Worm (Caenorhabditis elegans) whole organism, young adult: Measurements from ENCODE around the gene aars-1.

ENCODE experiments used
- B0261.1 ChIP-seq: sonication (generic microtip); optimal IDR thresholded peaks from 2 replicates; lab custom pipeline; 2016; ENCODE audit warnings: mild to moderate bottlenecking, missing genetic modification characterization, moderate library complexity, missing compliant biosample characterization
- F49E8.2 ChIP-seq: sonication (generic microtip); optimal IDR thresholded peaks from 3 replicates; lab custom pipeline; 2017; ENCODE audit warnings: missing genetic modification characterization, mild to moderate bottlenecking, missing compliant biosample characterization, antibody characterized with exemption, moderate library complexity; ENCODE audit not compliant: insufficient read depth
- F55B11.4 ChIP-seq: sonication (generic microtip); optimal IDR thresholded peaks from 2 replicates; lab custom pipeline; 2016; ENCODE audit warnings: missing compliant biosample characterization, missing genetic modification characterization, borderline replicate concordance; ENCODE audit not compliant: insufficient read depth
- T07F8.4 ChIP-seq: sonication (generic microtip); optimal IDR thresholded peaks from 2 replicates; lab custom pipeline; 2016; ENCODE audit warnings: mild to moderate bottlenecking, missing genetic modification characterization, moderate library complexity, missing compliant biosample characterization
- Y53G8AR.9 ChIP-seq: fragments of 200-800 bp; sonication (Bioruptor generic); conservative IDR thresholded peaks from 2 replicates; pipeline ENCODE4 v1.3.6; 2022; ENCODE audit warnings: missing genetic modification reagents, missing genetic modification characterization, missing compliant biosample characterization
- Y79H2A.3 ChIP-seq: fragments of 200-800 bp; sonication (Bioruptor generic); conservative IDR thresholded peaks from 2 replicates; pipeline ENCODE4 v1.3.6; 2022; ENCODE audit warnings: missing genetic modification reagents, missing genetic modification characterization, missing compliant biosample characterization
- akir-1 ChIP-seq: fragments of 200-800 bp; sonication (Bioruptor generic); optimal IDR thresholded peaks from 2 replicates; lab custom pipeline; 2018; ENCODE audit warnings: mild to moderate bottlenecking, missing genetic modification characterization, moderate library complexity, missing compliant biosample characterization
- ama-1 ChIP-seq, 3 experiments: fragments of 150-350 bp in 1 of 3; sonication (generic microtip) in 2 of 3; optimal IDR thresholded peaks; 2 replicates each; lab custom pipeline; 2014 to 2018; ENCODE audit warnings: missing biosample characterization in 2 of 3, missing genetic modification characterization in 2 of 3, missing genetic modification reagents in 2 of 3
- athp-1 ChIP-seq: sonication (generic microtip); optimal IDR thresholded peaks from 2 replicates; lab custom pipeline; 2017; ENCODE audit warnings: mild to moderate bottlenecking, missing genetic modification characterization, missing compliant biosample characterization
- ccch-3 ChIP-seq: fragments of 200-800 bp; sonication (Bioruptor generic); optimal IDR thresholded peaks from 2 replicates; lab custom pipeline; 2018; ENCODE audit warnings: mild to moderate bottlenecking, missing genetic modification characterization, missing compliant biosample characterization
- cebp-1 ChIP-seq, 2 experiments: fragments of 200-800 bp in 1 of 2; sonication (Bioruptor generic) in 1 of 2; sonication (generic microtip) in 1 of 2; IDR thresholded peaks in 1 of 2; optimal IDR thresholded peaks in 1 of 2; 2 replicates each; pipeline versions ENCODE4 v1.3.6 to Lab custom; 2017 to 2022; ENCODE audit warnings: missing compliant biosample characterization in 2 of 2, missing genetic modification characterization in 2 of 2, mild to moderate bottlenecking in 1 of 2, missing genetic modification reagents in 1 of 2, moderate library complexity in 1 of 2
- ceh-27 ChIP-seq: fragments of 200-800 bp; sonication (Bioruptor generic); optimal IDR thresholded peaks from 2 replicates; lab custom pipeline; 2018; ENCODE audit warnings: mild to moderate bottlenecking, missing genetic modification characterization, moderate library complexity, missing compliant biosample characterization
- ceh-40 ChIP-seq: fragments of 200-800 bp; sonication (Bioruptor generic); IDR thresholded peaks from 2 replicates; pipeline ENCODE4 v1.3.6; 2022; ENCODE audit warnings: missing genetic modification characterization, missing compliant biosample characterization
- ceh-79 ChIP-seq: sonication (generic microtip); optimal IDR thresholded peaks from 2 replicates; lab custom pipeline; 2017; ENCODE audit warnings: mild to moderate bottlenecking, missing genetic modification characterization, missing compliant biosample characterization
- die-1 ChIP-seq: sonication (generic microtip); optimal IDR thresholded peaks from 2 replicates; lab custom pipeline; 2016; ENCODE audit warnings: missing genotype, mild to moderate bottlenecking, missing genetic modification characterization, missing compliant biosample characterization
- dox-1 ChIP-seq: fragments of 200-800 bp; sonication (Bioruptor generic); IDR thresholded peaks from 2 replicates; pipeline ENCODE4 v1.3.6; 2022; ENCODE audit warnings: missing genetic modification reagents, missing genetic modification characterization, missing compliant biosample characterization
- dpl-1 ChIP-seq: fragments of 150-350 bp; optimal IDR thresholded peaks from 2 replicates; lab custom pipeline; 2014; ENCODE audit warnings: missing biosample characterization, missing genetic modification reagents, missing genetic modification characterization
- efl-1 ChIP-seq: fragments of 150-350 bp; optimal IDR thresholded peaks from 2 replicates; lab custom pipeline; 2014; ENCODE audit warnings: missing biosample characterization, missing genetic modification reagents, missing genetic modification characterization
- egl-18 ChIP-seq: fragments of 200-800 bp; sonication (Bioruptor generic); IDR thresholded peaks from 2 replicates; pipeline ENCODE4 v1.3.6; 2022; ENCODE audit warnings: missing genetic modification reagents, missing genetic modification characterization, missing compliant biosample characterization
- hlh-12 ChIP-seq: sonication (generic microtip); optimal IDR thresholded peaks from 2 replicates; lab custom pipeline; 2016; ENCODE audit warnings: missing genetic modification characterization, missing compliant biosample characterization
- hlh-26 ChIP-seq: fragments of 200-800 bp; sonication (Bioruptor generic); conservative IDR thresholded peaks from 2 replicates; pipeline ENCODE4 v1.3.6; 2022; ENCODE audit warnings: missing genetic modification reagents, missing genetic modification characterization, missing compliant biosample characterization
- hmg-1.2 ChIP-seq: fragments of 200-800 bp; sonication (Bioruptor generic); IDR thresholded peaks from 2 replicates; pipeline ENCODE4 v1.3.6; 2022; ENCODE audit warnings: missing genetic modification reagents, missing genetic modification characterization, missing compliant biosample characterization
- let-526 ChIP-seq: fragments of 200-800 bp; sonication (Bioruptor generic); IDR thresholded peaks from 2 replicates; pipeline ENCODE4 v1.3.6; 2022; ENCODE audit warnings: missing genetic modification reagents, missing genetic modification characterization, missing compliant biosample characterization
- lin-26 ChIP-seq: fragments of 200-800 bp; sonication (Bioruptor generic); IDR thresholded peaks from 2 replicates; pipeline ENCODE4 v1.3.6; 2022; ENCODE audit warnings: missing genetic modification reagents, missing genetic modification characterization, missing compliant biosample characterization
- lin-35 ChIP-seq, 3 experiments: fragments of 150-350 bp in 2 of 3; sonication (generic microtip) in 1 of 3; optimal IDR thresholded peaks; 2 replicates each; lab custom pipeline; 2014 to 2018; ENCODE audit warnings: missing biosample characterization in 3 of 3, missing genetic modification characterization in 3 of 3, missing genetic modification reagents in 3 of 3
- lin-54 ChIP-seq: fragments of 200-800 bp; sonication (Bioruptor generic); optimal IDR thresholded peaks from 2 replicates; lab custom pipeline; 2018; ENCODE audit warnings: mild to moderate bottlenecking, missing genetic modification characterization, missing compliant biosample characterization
- lsl-1 ChIP-seq: fragments of 200-800 bp; sonication (Bioruptor generic); optimal IDR thresholded peaks from 2 replicates; lab custom pipeline; 2018; ENCODE audit warnings: mild to moderate bottlenecking, missing genetic modification characterization, moderate library complexity, missing compliant biosample characterization
- madf-3 ChIP-seq: fragments of 200-800 bp; sonication (Bioruptor generic); IDR thresholded peaks from 2 replicates; pipeline ENCODE4 v1.3.6; 2022; ENCODE audit warnings: missing genetic modification reagents, missing genetic modification characterization, missing compliant biosample characterization
- madf-6 ChIP-seq: fragments of 200-800 bp; sonication (Bioruptor generic); IDR thresholded peaks from 2 replicates; pipeline ENCODE4 v1.3.6; 2022; ENCODE audit warnings: missing genetic modification reagents, missing genetic modification characterization, missing compliant biosample characterization
- nfya-1 ChIP-seq: sonication (generic microtip); optimal IDR thresholded peaks from 2 replicates; lab custom pipeline; 2017; ENCODE audit warnings: antibody characterized with exemption, missing compliant biosample characterization, missing genetic modification characterization, borderline replicate concordance; ENCODE audit not compliant: insufficient read depth
- nhr-80 ChIP-seq: sonication (generic microtip); optimal IDR thresholded peaks from 2 replicates; lab custom pipeline; 2016; ENCODE audit warnings: missing genetic modification characterization, missing compliant biosample characterization
- rec-8 ChIP-seq, 2 experiments: sonication (generic microtip); optimal IDR thresholded peaks; 2 replicates each; lab custom pipeline; 2016; ENCODE audit warnings: mild to moderate bottlenecking in 2 of 2, missing genetic modification characterization in 2 of 2, missing genetic modification reagents in 2 of 2, missing genotype in 2 of 2, missing biosample characterization in 1 of 2, missing compliant biosample characterization in 1 of 2, moderate library complexity in 1 of 2
- snpc-1.3 ChIP-seq: sonication (generic microtip); optimal IDR thresholded peaks from 2 replicates; lab custom pipeline; 2017; ENCODE audit warnings: missing genetic modification characterization, mild to moderate bottlenecking, missing compliant biosample characterization, antibody characterized with exemption, moderate library complexity, missing genotype, missing genetic modification reagents; ENCODE audit not compliant: insufficient read depth
- snpc-3.4 ChIP-seq: sonication (generic microtip); optimal IDR thresholded peaks from 2 replicates; lab custom pipeline; 2017; ENCODE audit warnings: missing genetic modification characterization, mild to moderate bottlenecking, missing compliant biosample characterization, antibody characterized with exemption, moderate library complexity, missing genotype, missing genetic modification reagents
- somi-1 ChIP-seq: fragments of 200-800 bp; sonication (Bioruptor generic); optimal IDR thresholded peaks from 2 replicates; lab custom pipeline; 2018; ENCODE audit warnings: mild to moderate bottlenecking, missing genetic modification characterization, missing compliant biosample characterization
- sptf-2 ChIP-seq: fragments of 200-800 bp; sonication (Bioruptor generic); optimal IDR thresholded peaks from 2 replicates; lab custom pipeline; 2018; ENCODE audit warnings: mild to moderate bottlenecking, missing genetic modification characterization, missing compliant biosample characterization
- ztf-22 ChIP-seq: fragments of 200-800 bp; sonication (Bioruptor generic); optimal IDR thresholded peaks from 2 replicates; lab custom pipeline; 2018; ENCODE audit warnings: mild to moderate bottlenecking, missing genetic modification characterization, moderate library complexity, missing compliant biosample characterization

The aars-1 gene

DNA sequence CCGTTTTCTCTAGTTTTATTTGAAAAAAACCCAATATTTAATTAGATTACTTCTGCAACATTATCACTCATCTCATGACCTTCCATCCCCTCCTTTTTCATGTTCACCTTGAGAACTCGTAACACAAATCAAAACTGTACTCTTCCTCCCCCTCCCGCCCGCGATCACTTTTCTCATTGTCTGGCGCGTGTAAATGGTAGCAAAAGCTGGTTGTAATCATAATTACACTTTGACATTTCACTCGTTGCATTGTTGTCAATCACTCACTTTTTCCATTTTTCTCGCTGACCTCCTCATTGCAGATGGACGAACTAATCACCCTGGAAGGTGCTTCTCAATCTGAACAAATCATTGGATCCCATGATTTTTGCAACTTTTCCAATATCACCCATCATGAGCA, 46.1 kb upstream of the aars-1 start, which contains the start of gene npr-41:
Gene npr-41, plus strand, starts transcription at position 301 of the 400 bp plus-strand sequence.
- TF ChIP-seq athp-1 (tag; lab: Kevin White, UChicago) (no peak), hlh-12 (tag; lab: Kevin White, UChicago) (no peak), lin-26 (GFP tag; lab: Robert Waterston, UW) (no peak), die-1 (tag; lab: Kevin White, UChicago) (no peak), ceh-79 (no peak), ama-1 (optimal IDR thresholded peaks at IDR 0.05; lab: Kevin White, UChicago) (no peak), ama-1 (GFP tag; optimal IDR thresholded peaks at IDR 0.05; lab: Kevin White, UChicago) (no peak), Y79H2A.3 (no peak), B0261.1 (tag; lab: Kevin White, UChicago) (no peak), efl-1 (GFP tag; lab: Kevin White, UChicago) (no peak), F49E8.2 (tag; lab: Kevin White, UChicago) (no peak), Y53G8AR.9 (no peak)

DNA sequence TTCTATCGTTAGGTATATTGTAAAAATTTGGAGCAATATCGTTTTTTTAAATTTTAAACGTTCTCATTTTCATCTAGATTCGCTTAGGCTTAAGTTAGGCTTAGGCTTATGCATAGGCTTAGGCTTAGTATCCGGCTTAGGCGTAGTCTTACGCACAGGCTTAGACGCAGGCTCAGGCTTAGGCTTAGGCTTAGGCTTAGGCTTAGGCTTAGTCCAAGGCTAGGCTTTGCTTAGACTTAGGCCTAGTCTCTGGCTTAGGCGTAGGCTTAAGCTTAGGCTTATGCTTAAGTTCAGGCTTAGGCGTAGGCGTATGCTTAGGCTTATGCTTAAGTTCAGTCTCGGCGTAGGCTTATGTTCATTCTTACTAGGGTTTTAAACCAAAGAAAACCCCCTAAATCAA, 39.5 kb upstream of the aars-1 start:
- no peak for TF ChIP-seq ztf-22 (GFP tag; lab: Kevin White, UChicago)
- TF ChIP-seq let-526, result 0 out of 2 replicates have a peak, but pooled peaks have one; percentile 21
- TF ChIP-seq, all 124 proteins: peak for 1

DNA sequence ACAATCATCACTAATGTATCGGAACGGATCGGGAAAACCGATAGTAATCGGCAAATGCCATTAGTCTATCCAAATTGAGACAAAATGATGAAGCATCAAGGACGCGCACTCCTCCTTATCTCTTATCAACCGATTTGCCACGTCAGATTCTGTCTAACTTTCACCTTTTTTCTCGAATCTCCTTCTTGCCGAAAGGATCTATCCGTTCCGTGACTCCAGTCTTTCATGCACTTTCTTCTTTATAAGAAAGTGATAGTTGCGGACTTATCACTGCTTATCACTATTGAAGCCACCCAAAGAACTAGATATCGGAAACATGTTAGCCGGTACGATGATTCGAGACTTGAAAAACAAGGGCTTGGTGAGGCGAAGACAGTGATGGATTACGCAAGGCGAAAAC, 37.7 kb upstream of the aars-1 start:
- TF ChIP-seq die-1 (tag; lab: Kevin White, UChicago), result no peak
- no peak for TF ChIP-seq lin-54 (GFP tag; lab: Kevin White, UChicago)
- no peak for TF ChIP-seq ceh-40 (GFP tag; lab: Robert Waterston, UW)
- TF ChIP-seq egl-18 (GFP tag; lab: Robert Waterston, UW), result no peak
- no peak for TF ChIP-seq cebp-1 (GFP tag; IDR thresholded peaks at IDR 0.05; lab: Robert Waterston, UW)
- TF ChIP-seq cebp-1 (tag; optimal IDR thresholded peaks at IDR 0.05; lab: Kevin White, UChicago), result no peak
- no peak for TF ChIP-seq nfya-1 (tag; lab: Kevin White, UChicago)
- TF ChIP-seq hlh-26 (GFP tag; lab: Robert Waterston, UW), result no peak
- no peak for TF ChIP-seq F49E8.2 (tag; lab: Kevin White, UChicago)

DNA sequence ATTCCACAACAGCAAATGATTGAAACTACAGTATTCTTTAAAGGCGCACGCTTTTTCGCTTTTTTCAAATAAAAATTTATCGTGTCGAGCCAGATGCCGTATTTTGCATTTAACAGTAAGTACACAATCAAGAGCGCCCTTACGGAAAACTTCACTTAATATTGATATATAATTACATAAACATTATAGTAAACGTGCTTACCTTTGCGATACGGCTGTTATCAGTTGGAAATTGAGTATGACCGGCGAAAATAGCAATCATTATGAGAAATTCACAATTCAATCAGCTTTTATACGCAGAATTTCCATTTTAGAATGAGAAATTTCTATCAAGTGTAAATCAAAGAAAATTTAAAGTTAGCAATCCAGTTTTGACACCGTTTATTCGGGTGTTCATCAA, 35.9 kb upstream of the aars-1 start, which contains the start of gene B0334.20:
Gene B0334.20, minus strand, starts transcription at position 262 of the 400 bp plus-strand sequence.
- TF ChIP-seq ceh-27 (GFP tag; lab: Kevin White, UChicago) (no peak), nhr-80 (tag; lab: Kevin White, UChicago) (peak; percentile 9), snpc-3.4 (no peak), lsl-1 (GFP tag; lab: Kevin White, UChicago) (peak; percentile 5)

DNA sequence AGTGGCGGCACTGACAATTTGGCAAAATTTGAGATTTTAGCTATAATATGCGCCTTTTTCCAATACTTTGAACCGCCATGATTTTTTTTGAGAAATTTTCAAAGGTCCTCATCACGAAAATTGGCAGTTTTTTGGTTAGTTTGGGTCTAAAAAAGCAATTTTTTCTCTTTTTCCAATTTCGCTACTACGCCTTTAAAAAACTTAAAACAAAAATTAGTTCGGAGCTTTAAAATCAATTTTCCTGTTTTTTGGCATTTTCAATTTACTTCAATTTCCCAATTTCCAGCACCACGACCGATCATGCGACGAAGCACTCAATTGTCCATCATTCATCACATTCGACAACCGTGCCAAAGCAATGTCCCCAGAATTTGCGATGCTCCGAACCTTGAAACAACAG, 33.1 kb upstream of the aars-1 start, which contains the start of gene B0334.5:
Gene B0334.5, plus strand, starts transcription at position 301 of the 400 bp plus-strand sequence.
- TF ChIP-seq akir-1 (GFP tag; lab: Kevin White, UChicago), result no peak
- TF ChIP-seq ceh-27 (GFP tag; lab: Kevin White, UChicago), result no peak
- TF ChIP-seq Y79H2A.3, result no peak
- TF ChIP-seq rec-8 (tag; optimal IDR thresholded peaks at IDR 0.05; lab: Kevin White, UChicago), result no peak

DNA sequence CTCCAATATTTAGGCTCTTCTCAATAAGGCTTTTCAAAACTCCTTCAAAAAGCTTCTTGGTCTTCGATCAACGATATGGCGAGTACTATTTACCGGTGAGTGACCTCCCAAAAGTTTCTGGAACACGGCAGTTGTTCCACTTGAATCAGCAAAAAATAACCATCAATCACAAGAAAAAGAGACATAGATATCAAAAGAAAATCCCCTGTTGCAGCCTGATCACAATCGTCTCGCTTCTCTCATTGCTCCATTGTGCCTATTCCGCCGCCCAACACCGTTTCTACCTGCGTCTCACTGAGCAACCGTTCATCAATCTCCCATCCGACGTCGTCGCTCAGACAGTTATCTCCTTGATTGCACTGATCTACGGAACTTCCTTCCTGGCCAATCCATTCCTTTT, 32.5 kb upstream of the aars-1 start, which contains the start of gene emc-5:
Gene emc-5, plus strand, starts transcription at position 14 of the 400 bp plus-strand sequence.
- TF ChIP-seq dox-1 (GFP tag; lab: Robert Waterston, UW), result 0 out of 2 replicates have a peak, but pooled peaks have one; percentile 5
- peak; percentile 22; the same call in 1 of the 2 replicates for TF ChIP-seq hmg-1.2
- no peak for TF ChIP-seq lin-35 (GFP tag; optimal IDR thresholded peaks at IDR 0.05; lab: Kevin White, UChicago)
- TF ChIP-seq sptf-2 (GFP tag; lab: Kevin White, UChicago), result no peak
- no peak for TF ChIP-seq ccch-3 (GFP tag; lab: Kevin White, UChicago)
- no peak for TF ChIP-seq ceh-79
- peak; percentile 10 for TF ChIP-seq somi-1 (GFP tag; lab: Kevin White, UChicago)
- TF ChIP-seq T07F8.4 (tag; lab: Kevin White, UChicago), result no peak
- no peak for TF ChIP-seq efl-1 (GFP tag; lab: Kevin White, UChicago)
- no peak for TF ChIP-seq dpl-1 (GFP tag; lab: Kevin White, UChicago)
- no peak for TF ChIP-seq madf-3 (GFP tag; lab: Robert Waterston, UW)
- TF ChIP-seq F55B11.4 (tag; lab: Kevin White, UChicago), result no peak
- no peak for TF ChIP-seq die-1 (tag; lab: Kevin White, UChicago)
- peak; percentile 36; the same call in 1 of the 2 replicates for TF ChIP-seq madf-6
- no peak for TF ChIP-seq ztf-22 (GFP tag; lab: Kevin White, UChicago)
- TF ChIP-seq snpc-1.3, result no peak
